Worm (Caenorhabditis elegans) whole organism, young adult: ENCODE results near the gene clp-10.

Experiments
- B0336.3 ChIP-seq: fragments of 200-800 bp; sonication (Bioruptor generic); IDR thresholded peaks from 2 replicates; pipeline ENCODE4 v1.3.6; 2022; ENCODE audit warnings: missing genetic modification characterization, missing compliant biosample characterization
- C17E4.6 ChIP-seq: fragments of 200-800 bp; sonication (Bioruptor generic); IDR thresholded peaks from 2 replicates; pipeline ENCODE4 v1.3.6; 2022; ENCODE audit warnings: missing genetic modification reagents, missing genetic modification characterization, missing compliant biosample characterization
- D2030.7 ChIP-seq: fragments of 200-800 bp; sonication (Bioruptor generic); IDR thresholded peaks from 2 replicates; pipeline ENCODE4 v1.3.6; 2022; ENCODE audit warnings: missing genetic modification reagents, missing genetic modification characterization, missing compliant biosample characterization
- F33H1.4 ChIP-seq: fragments of 200-800 bp; sonication (Bioruptor generic); IDR thresholded peaks from 2 replicates; pipeline ENCODE4 v1.3.6; 2022; ENCODE audit warnings: missing genetic modification reagents, missing genetic modification characterization, missing compliant biosample characterization
- F55B11.4 ChIP-seq: sonication (generic microtip); optimal IDR thresholded peaks from 2 replicates; lab custom pipeline; 2016; ENCODE audit warnings: missing compliant biosample characterization, missing genetic modification characterization, borderline replicate concordance; ENCODE audit not compliant: insufficient read depth
- F57C9.4 ChIP-seq: sonication (generic microtip); optimal IDR thresholded peaks from 2 replicates; lab custom pipeline; 2017; ENCODE audit warnings: mild to moderate bottlenecking, missing genetic modification characterization, missing compliant biosample characterization
- K11D2.4 ChIP-seq: fragments of 200-800 bp; sonication (Bioruptor generic); IDR thresholded peaks from 2 replicates; pipeline ENCODE4 v1.3.6; 2022; ENCODE audit warnings: missing genetic modification reagents, missing genetic modification characterization, missing compliant biosample characterization
- Y53F4B.3 ChIP-seq: fragments of 200-800 bp; sonication (Bioruptor generic); IDR thresholded peaks from 2 replicates; pipeline ENCODE4 v1.3.6; 2022; ENCODE audit warnings: missing genetic modification reagents, missing genetic modification characterization, missing compliant biosample characterization
- Y56A3A.18 ChIP-seq: fragments of 200-800 bp; sonication (Bioruptor generic); IDR thresholded peaks from 2 replicates; pipeline ENCODE4 v1.3.6; 2022; ENCODE audit warnings: missing genetic modification reagents, missing genetic modification characterization, missing compliant biosample characterization
- ama-1 ChIP-seq, 3 experiments: fragments of 150-350 bp in 1 of 3; sonication (generic microtip) in 2 of 3; optimal IDR thresholded peaks; 2 replicates each; lab custom pipeline; 2014 to 2018; ENCODE audit warnings: missing biosample characterization in 2 of 3, missing genetic modification characterization in 2 of 3, missing genetic modification reagents in 2 of 3
- aptf-3 ChIP-seq: fragments of 200-800 bp; sonication (Bioruptor generic); IDR thresholded peaks from 2 replicates; pipeline ENCODE4 v1.3.6; 2022; ENCODE audit warnings: missing genetic modification characterization, missing compliant biosample characterization
- athp-1 ChIP-seq: sonication (generic microtip); optimal IDR thresholded peaks from 2 replicates; lab custom pipeline; 2017; ENCODE audit warnings: mild to moderate bottlenecking, missing genetic modification characterization, missing compliant biosample characterization
- attf-3 ChIP-seq: fragments of 200-800 bp; sonication (Bioruptor generic); conservative IDR thresholded peaks from 2 replicates; pipeline ENCODE4 v1.3.6; 2022; ENCODE audit warnings: missing genetic modification reagents, missing genetic modification characterization, missing compliant biosample characterization
- attf-5 ChIP-seq: fragments of 200-800 bp; sonication (Bioruptor generic); optimal IDR thresholded peaks from 2 replicates; lab custom pipeline; 2018; ENCODE audit warnings: mild to moderate bottlenecking, missing genetic modification characterization, missing compliant biosample characterization
- ccch-3 ChIP-seq: fragments of 200-800 bp; sonication (Bioruptor generic); optimal IDR thresholded peaks from 2 replicates; lab custom pipeline; 2018; ENCODE audit warnings: mild to moderate bottlenecking, missing genetic modification characterization, missing compliant biosample characterization
- cebp-1 ChIP-seq, 2 experiments: fragments of 200-800 bp in 1 of 2; sonication (Bioruptor generic) in 1 of 2; sonication (generic microtip) in 1 of 2; IDR thresholded peaks in 1 of 2; optimal IDR thresholded peaks in 1 of 2; 2 replicates each; pipeline versions ENCODE4 v1.3.6 to Lab custom; 2017 to 2022; ENCODE audit warnings: missing compliant biosample characterization in 2 of 2, missing genetic modification characterization in 2 of 2, mild to moderate bottlenecking in 1 of 2, missing genetic modification reagents in 1 of 2, moderate library complexity in 1 of 2
- ceh-58 ChIP-seq: fragments of 200-800 bp; sonication (Bioruptor generic); IDR thresholded peaks from 2 replicates; pipeline ENCODE4 v1.3.6; 2022; ENCODE audit warnings: missing genetic modification characterization, missing compliant biosample characterization
- ceh-79 ChIP-seq: sonication (generic microtip); optimal IDR thresholded peaks from 2 replicates; lab custom pipeline; 2017; ENCODE audit warnings: mild to moderate bottlenecking, missing genetic modification characterization, missing compliant biosample characterization
- ceh-91 ChIP-seq: fragments of 200-800 bp; sonication (Bioruptor generic); IDR thresholded peaks from 2 replicates; pipeline ENCODE4 v1.3.6; 2022; ENCODE audit warnings: missing genetic modification reagents, missing genetic modification characterization, missing compliant biosample characterization
- die-1 ChIP-seq: sonication (generic microtip); optimal IDR thresholded peaks from 2 replicates; lab custom pipeline; 2016; ENCODE audit warnings: missing genotype, mild to moderate bottlenecking, missing genetic modification characterization, missing compliant biosample characterization
- dpl-1 ChIP-seq: fragments of 150-350 bp; optimal IDR thresholded peaks from 2 replicates; lab custom pipeline; 2014; ENCODE audit warnings: missing biosample characterization, missing genetic modification reagents, missing genetic modification characterization
- egl-18 ChIP-seq: fragments of 200-800 bp; sonication (Bioruptor generic); IDR thresholded peaks from 2 replicates; pipeline ENCODE4 v1.3.6; 2022; ENCODE audit warnings: missing genetic modification reagents, missing genetic modification characterization, missing compliant biosample characterization
- hlh-26 ChIP-seq: fragments of 200-800 bp; sonication (Bioruptor generic); conservative IDR thresholded peaks from 2 replicates; pipeline ENCODE4 v1.3.6; 2022; ENCODE audit warnings: missing genetic modification reagents, missing genetic modification characterization, missing compliant biosample characterization
- hmg-1.2 ChIP-seq: fragments of 200-800 bp; sonication (Bioruptor generic); IDR thresholded peaks from 2 replicates; pipeline ENCODE4 v1.3.6; 2022; ENCODE audit warnings: missing genetic modification reagents, missing genetic modification characterization, missing compliant biosample characterization
- hmg-20 ChIP-seq: fragments of 200-800 bp; sonication (Bioruptor generic); IDR thresholded peaks from 2 replicates; pipeline ENCODE4 v1.3.6; 2022; ENCODE audit warnings: missing genetic modification reagents, missing genetic modification characterization, missing compliant biosample characterization
- hsf-1 ChIP-seq: fragments of 200-800 bp; sonication (Bioruptor generic); IDR thresholded peaks from 2 replicates; pipeline ENCODE4 v1.3.6; 2022; ENCODE audit warnings: missing genetic modification reagents, missing genetic modification characterization, missing compliant biosample characterization
- let-607 ChIP-seq, 2 experiments: fragments of 200-800 bp in 1 of 2; sonication (Bioruptor generic) in 1 of 2; sonication (generic microtip) in 1 of 2; optimal IDR thresholded peaks; 2 replicates each; lab custom pipeline; 2016 to 2018; ENCODE audit warnings: mild to moderate bottlenecking in 2 of 2, missing compliant biosample characterization in 2 of 2, missing genetic modification characterization in 2 of 2, moderate library complexity in 2 of 2, missing genotype in 1 of 2
- lin-26 ChIP-seq: fragments of 200-800 bp; sonication (Bioruptor generic); IDR thresholded peaks from 2 replicates; pipeline ENCODE4 v1.3.6; 2022; ENCODE audit warnings: missing genetic modification reagents, missing genetic modification characterization, missing compliant biosample characterization
- lin-35 ChIP-seq, 3 experiments: fragments of 150-350 bp in 2 of 3; sonication (generic microtip) in 1 of 3; optimal IDR thresholded peaks; 2 replicates each; lab custom pipeline; 2014 to 2018; ENCODE audit warnings: missing biosample characterization in 3 of 3, missing genetic modification characterization in 3 of 3, missing genetic modification reagents in 3 of 3
- lin-40 ChIP-seq: sonication (generic microtip); optimal IDR thresholded peaks from 2 replicates; lab custom pipeline; 2016; ENCODE audit warnings: missing genetic modification characterization, mild to moderate bottlenecking, missing compliant biosample characterization, missing genotype, missing genetic modification reagents
- lin-54 ChIP-seq: fragments of 200-800 bp; sonication (Bioruptor generic); optimal IDR thresholded peaks from 2 replicates; lab custom pipeline; 2018; ENCODE audit warnings: mild to moderate bottlenecking, missing genetic modification characterization, missing compliant biosample characterization
- madf-3 ChIP-seq: fragments of 200-800 bp; sonication (Bioruptor generic); IDR thresholded peaks from 2 replicates; pipeline ENCODE4 v1.3.6; 2022; ENCODE audit warnings: missing genetic modification reagents, missing genetic modification characterization, missing compliant biosample characterization
- mcd-1 ChIP-seq: fragments of 200-800 bp; sonication (Bioruptor generic); IDR thresholded peaks from 2 replicates; pipeline ENCODE4 v1.3.6; 2022; ENCODE audit warnings: missing genetic modification reagents, missing genetic modification characterization, missing compliant biosample characterization
- nfyb-1 ChIP-seq: fragments of 200-800 bp; sonication (Bioruptor generic); IDR thresholded peaks from 2 replicates; pipeline ENCODE4 v1.3.6; 2022; ENCODE audit warnings: missing genetic modification reagents, missing genetic modification characterization, missing compliant biosample characterization
- nhr-80 ChIP-seq: sonication (generic microtip); optimal IDR thresholded peaks from 2 replicates; lab custom pipeline; 2016; ENCODE audit warnings: missing genetic modification characterization, missing compliant biosample characterization
- nhr-90 ChIP-seq: sonication (generic microtip); optimal IDR thresholded peaks from 2 replicates; lab custom pipeline; 2016; ENCODE audit warnings: missing genotype, mild to moderate bottlenecking, missing genetic modification characterization, missing compliant biosample characterization
- rec-8 ChIP-seq, 2 experiments: sonication (generic microtip); optimal IDR thresholded peaks; 2 replicates each; lab custom pipeline; 2016; ENCODE audit warnings: mild to moderate bottlenecking in 2 of 2, missing genetic modification characterization in 2 of 2, missing genetic modification reagents in 2 of 2, missing genotype in 2 of 2, missing biosample characterization in 1 of 2, missing compliant biosample characterization in 1 of 2, moderate library complexity in 1 of 2
- snpc-3.4 ChIP-seq: sonication (generic microtip); optimal IDR thresholded peaks from 2 replicates; lab custom pipeline; 2017; ENCODE audit warnings: missing genetic modification characterization, mild to moderate bottlenecking, missing compliant biosample characterization, antibody characterized with exemption, moderate library complexity, missing genotype, missing genetic modification reagents
- snpc-4 ChIP-seq, 5 experiments: fragments of 150-350 bp in 1 of 5; sonication (generic microtip) in 4 of 5; optimal IDR thresholded peaks; 2 replicates each; lab custom pipeline; 2014 to 2018; ENCODE audit warnings: missing genetic modification characterization in 5 of 5, missing biosample characterization in 3 of 5, antibody characterized with exemption in 2 of 5, mild to moderate bottlenecking in 2 of 5, missing compliant biosample characterization in 2 of 5, missing genotype in 2 of 5, moderate library complexity in 2 of 5, missing genetic modification reagents in 1 of 5
- sptf-2 ChIP-seq: fragments of 200-800 bp; sonication (Bioruptor generic); optimal IDR thresholded peaks from 2 replicates; lab custom pipeline; 2018; ENCODE audit warnings: mild to moderate bottlenecking, missing genetic modification characterization, missing compliant biosample characterization
- tbp1 ChIP-seq: fragments of 200-800 bp; sonication (Bioruptor generic); optimal IDR thresholded peaks from 2 replicates; lab custom pipeline; 2018; ENCODE audit warnings: mild to moderate bottlenecking, missing genetic modification characterization, missing compliant biosample characterization
- unc-130 ChIP-seq: sonication (generic microtip); optimal IDR thresholded peaks from 2 replicates; lab custom pipeline; 2016; ENCODE audit warnings: missing genetic modification reagents, missing genetic modification characterization, missing compliant biosample characterization
- xnd-1 ChIP-seq: sonication (generic microtip); optimal IDR thresholded peaks from 2 replicates; lab custom pipeline; 2016; ENCODE audit warnings: missing genotype, missing genetic modification reagents, missing genetic modification characterization, missing compliant biosample characterization
- zim-3 ChIP-seq: sonication (generic microtip); optimal IDR thresholded peaks from 2 replicates; lab custom pipeline; 2017; ENCODE audit warnings: mild to moderate bottlenecking, missing genetic modification characterization, moderate library complexity, missing compliant biosample characterization
- ztf-18 ChIP-seq: sonication (generic microtip); optimal IDR thresholded peaks from 2 replicates; lab custom pipeline; 2016; ENCODE audit warnings: missing genotype, mild to moderate bottlenecking, missing genetic modification characterization, missing compliant biosample characterization
- ztf-25 ChIP-seq: fragments of 200-800 bp; sonication (Bioruptor generic); IDR thresholded peaks from 2 replicates; pipeline ENCODE4 v1.3.6; 2022; ENCODE audit warnings: missing genetic modification reagents, missing genetic modification characterization, missing compliant biosample characterization
- ztf-28 ChIP-seq: fragments of 200-800 bp; sonication (Bioruptor generic); IDR thresholded peaks from 2 replicates; pipeline ENCODE4 v1.3.6; 2022; ENCODE audit warnings: missing genetic modification reagents, missing genetic modification characterization, missing compliant biosample characterization

Gene clp-10

DNA sequence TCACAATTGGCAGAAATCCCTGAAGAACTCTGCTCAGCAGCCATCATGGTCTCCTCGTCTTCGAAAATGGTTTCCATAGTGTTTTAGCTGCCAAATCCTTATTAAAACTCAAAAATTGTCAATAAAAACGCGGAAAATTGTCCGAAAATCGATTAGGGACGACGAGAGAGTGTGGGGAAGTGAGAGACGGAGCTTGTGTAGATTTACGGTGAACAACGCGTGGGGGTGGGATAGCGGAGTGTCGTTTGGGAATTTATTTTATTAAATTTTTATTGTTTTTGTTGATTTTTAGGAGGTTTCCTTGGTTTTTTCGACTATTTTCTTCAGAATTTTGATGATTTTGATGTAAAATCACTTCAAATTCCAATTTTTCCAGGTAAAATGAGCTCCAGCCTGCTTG, 49.2 kb upstream of the clp-10 start, which contains the start of the genes F54C4.4 and mrpl-40 (continued):
- peak; percentile 38 for TF ChIP-seq snpc-3.4 (tag; lab: Kevin White, UChicago)
- peak; percentile 47 for TF ChIP-seq mcd-1 (GFP tag; lab: Robert Waterston, UW)
- no peak for TF ChIP-seq athp-1 (tag; lab: Kevin White, UChicago)
- peak; percentile 13 for TF ChIP-seq attf-5 (GFP tag; lab: Kevin White, UChicago)
- no peak for TF ChIP-seq cebp-1 (GFP tag; IDR thresholded peaks at IDR 0.05; lab: Robert Waterston, UW)
- TF ChIP-seq cebp-1 (tag; optimal IDR thresholded peaks at IDR 0.05; lab: Kevin White, UChicago): peak; percentile 30
- no peak for TF ChIP-seq nfyb-1
- TF ChIP-seq ceh-58 (GFP tag; lab: Robert Waterston, UW): no peak
- peak; percentile 94 for TF ChIP-seq hmg-1.2 (GFP tag; lab: Robert Waterston, UW)
- TF ChIP-seq snpc-4 (GFP tag; optimal IDR thresholded peaks at IDR 0.05; lab: Kevin White, UChicago): no peak
- no peak for TF ChIP-seq snpc-4 (tag; optimal IDR thresholded peaks at IDR 0.05; lab: Kevin White, UChicago)
- no peak for TF ChIP-seq F55B11.4 (tag; lab: Kevin White, UChicago)
- TF ChIP-seq lin-26 (GFP tag; lab: Robert Waterston, UW): no peak
- no peak for TF ChIP-seq unc-130 (GFP tag; lab: Kevin White, UChicago)
- no peak for TF ChIP-seq hlh-26
- no peak for TF ChIP-seq sptf-2 (GFP tag; lab: Kevin White, UChicago)
- TF ChIP-seq B0336.3 (GFP tag; lab: Robert Waterston, UW): no peak
- TF ChIP-seq lin-54 (GFP tag; lab: Kevin White, UChicago): peak; percentile 12
- no peak for TF ChIP-seq nhr-80
- TF ChIP-seq die-1 (tag; lab: Kevin White, UChicago): no peak
- TF ChIP-seq ceh-79 (tag; lab: Kevin White, UChicago): no peak
- no peak for TF ChIP-seq dpl-1 (GFP tag; lab: Kevin White, UChicago)
- no peak for TF ChIP-seq hmg-20 (GFP tag; lab: Robert Waterston, UW)
- TF ChIP-seq attf-3: peak; percentile 97
- no peak for TF ChIP-seq zim-3 (tag; lab: Kevin White, UChicago)
- no peak for TF ChIP-seq let-607 (tag; optimal IDR thresholded peaks at IDR 0.05; lab: Kevin White, UChicago)
- TF ChIP-seq aptf-3 (GFP tag; lab: Robert Waterston, UW): no peak
- TF ChIP-seq C17E4.6 (GFP tag; lab: Robert Waterston, UW): no peak
- TF ChIP-seq ccch-3 (GFP tag; lab: Kevin White, UChicago): no peak
- peak; percentile 28 for TF ChIP-seq lin-40 (tag; lab: Kevin White, UChicago)
- TF ChIP-seq xnd-1 (tag; lab: Kevin White, UChicago): no peak
- no peak for TF ChIP-seq madf-3
- TF ChIP-seq nhr-90 (tag; lab: Kevin White, UChicago): no peak
- no peak for TF ChIP-seq ceh-91 (GFP tag; lab: Robert Waterston, UW)
- TF ChIP-seq Y53F4B.3 (GFP tag; lab: Robert Waterston, UW): no peak
- peak; percentile 35 for TF ChIP-seq tbp1 (GFP tag; lab: Kevin White, UChicago)
- TF ChIP-seq lin-35 (GFP tag; optimal IDR thresholded peaks at IDR 0.05; lab: Kevin White, UChicago): no peak
- TF ChIP-seq K11D2.4 (GFP tag; lab: Robert Waterston, UW): no peak
- TF ChIP-seq D2030.7 (GFP tag; lab: Robert Waterston, UW): 0 out of 2 replicates have a peak, but pooled peaks have one; percentile 23
- no peak for TF ChIP-seq hsf-1 (GFP tag; lab: Robert Waterston, UW)
- no peak for TF ChIP-seq rec-8 (tag; optimal IDR thresholded peaks at IDR 0.05; lab: Kevin White, UChicago)
- no peak for TF ChIP-seq F57C9.4 (tag; lab: Kevin White, UChicago)
- no peak for TF ChIP-seq ztf-18 (tag; lab: Kevin White, UChicago)
- TF ChIP-seq ama-1 (optimal IDR thresholded peaks at IDR 0.05; lab: Kevin White, UChicago): no peak
- TF ChIP-seq ama-1 (GFP tag; optimal IDR thresholded peaks at IDR 0.05; lab: Kevin White, UChicago): no peak
- no peak for TF ChIP-seq Y56A3A.18 (GFP tag; lab: Robert Waterston, UW)
- no peak for TF ChIP-seq ztf-25 (GFP tag; lab: Robert Waterston, UW)
- no peak for TF ChIP-seq ztf-28 (GFP tag; lab: Robert Waterston, UW)
- no peak for TF ChIP-seq egl-18 (GFP tag; lab: Robert Waterston, UW)
- TF ChIP-seq F33H1.4 (GFP tag; lab: Robert Waterston, UW): peak; percentile 59; the same call in 1 of the 2 replicates
